Worm (Caenorhabditis elegans) whole organism, midembryonic: ENCODE data around the gene nas-15.

Experiments
- T22C8.4 ChIP-seq: fragments of 200-800 bp; sonication (Bioruptor generic); IDR thresholded peaks from 2 replicates; pipeline ENCODE4 v1.3.6; 2022; ENCODE audit warnings: missing genetic modification characterization, missing compliant biosample characterization
- cog-1 ChIP-seq: sonication (generic microtip); optimal IDR thresholded peaks from 2 replicates; lab custom pipeline; 2016; ENCODE audit warnings: missing genetic modification characterization, missing compliant biosample characterization
- flt-1 ChIP-seq: fragments of 200-800 bp; sonication (Bioruptor generic); IDR thresholded peaks from 2 replicates; pipeline ENCODE4 v1.3.6; 2022; ENCODE audit warnings: missing genetic modification characterization, missing compliant biosample characterization
- klf-2 ChIP-seq: fragments of 200-800 bp; sonication (Bioruptor generic); conservative IDR thresholded peaks from 2 replicates; pipeline ENCODE4 v1.3.6; 2022; ENCODE audit warnings: missing genetic modification reagents, missing genetic modification characterization, missing compliant biosample characterization
- med-1 ChIP-seq: sonication (generic microtip); optimal IDR thresholded peaks from 2 replicates; lab custom pipeline; 2017; ENCODE audit warnings: missing genetic modification characterization, mild to moderate bottlenecking, missing compliant biosample characterization, antibody characterized with exemption, missing genetic modification reagents; ENCODE audit not compliant: insufficient read depth
- ref-1 ChIP-seq: fragments of 200-800 bp; sonication (Bioruptor generic); conservative IDR thresholded peaks from 2 replicates; pipeline ENCODE4 v1.3.6; 2022; ENCODE audit warnings: missing genetic modification reagents, missing genetic modification characterization, missing compliant biosample characterization
- tab-1 ChIP-seq: fragments of 200-800 bp; sonication (Bioruptor generic); IDR thresholded peaks from 2 replicates; pipeline ENCODE4 v1.3.6; 2022; ENCODE audit warnings: missing genetic modification characterization, missing compliant biosample characterization
- ztf-23 ChIP-seq: fragments of 200-800 bp; sonication (Bioruptor generic); IDR thresholded peaks from 2 replicates; pipeline ENCODE4 v1.3.6; 2022; ENCODE audit warnings: missing genetic modification reagents, missing genetic modification characterization, missing compliant biosample characterization
- ztf-29 ChIP-seq: fragments of 200-800 bp; sonication (Bioruptor generic); IDR thresholded peaks from 2 replicates; pipeline ENCODE4 v1.3.6; 2022; ENCODE audit warnings: missing genetic modification reagents, missing genetic modification characterization, missing compliant biosample characterization

nas-15 gene

DNA sequence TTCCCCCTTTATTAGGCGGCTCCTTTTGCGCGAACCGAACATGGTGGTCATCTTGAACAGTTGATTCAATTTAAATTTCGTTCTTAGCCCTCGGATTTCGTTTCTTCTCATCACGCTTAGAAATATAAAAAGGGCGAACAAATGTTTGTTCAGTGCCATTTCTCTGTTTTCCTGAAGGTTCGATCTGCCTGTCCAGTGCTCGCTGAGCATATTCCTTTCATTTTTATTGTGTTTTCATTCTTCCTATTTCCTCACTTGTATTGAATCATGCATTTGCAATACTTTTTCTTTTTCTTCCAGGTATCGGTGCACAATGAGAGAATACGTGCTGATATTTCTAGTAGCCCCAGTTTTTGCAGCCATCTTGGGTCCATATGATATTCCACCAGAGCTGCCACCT lies at the start of gene nas-15:
Gene nas-15, plus strand, starts transcription at position 301 of the 400 bp plus-strand sequence.
- TF ChIP-seq flt-1 (GFP tag; lab: Robert Waterston, UW) (no peak), klf-2 (GFP tag; lab: Robert Waterston, UW) (no peak), tab-1 (GFP tag; lab: Robert Waterston, UW) (no peak), ref-1 (GFP tag; lab: Robert Waterston, UW) (no peak), ztf-29 (GFP tag; lab: Robert Waterston, UW) (no peak), cog-1 (tag; lab: Kevin White, UChicago) (no peak), T22C8.4 (GFP tag; lab: Robert Waterston, UW) (no peak), med-1 (GFP tag; lab: Kevin White, UChicago) (no peak), ztf-23 (GFP tag; lab: Robert Waterston, UW) (no peak)

DNA sequence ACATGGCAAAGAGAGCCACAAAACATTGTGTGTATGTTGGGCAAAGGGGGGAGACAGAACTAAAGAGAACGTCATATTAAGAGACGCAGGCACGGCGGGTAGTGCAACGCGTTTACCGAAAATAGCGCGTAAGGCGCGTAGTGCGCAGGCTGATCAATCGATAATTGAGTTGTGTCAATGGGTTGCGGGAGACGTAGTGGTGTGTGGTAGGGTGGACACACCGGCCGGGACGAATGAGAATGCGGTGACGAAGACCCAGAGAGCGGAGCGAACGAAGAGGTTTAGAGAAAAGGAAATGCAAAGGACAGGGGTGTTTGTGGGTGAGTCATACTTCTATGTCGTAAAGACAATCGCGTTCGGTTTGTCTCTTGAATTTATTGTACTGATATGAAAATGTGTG lies 49.8 kb upstream of the nas-15 start:
- TF ChIP-seq T22C8.4 (GFP tag; lab: Robert Waterston, UW) (peak; percentile 100), tab-1 (GFP tag; lab: Robert Waterston, UW) (peak; percentile 50; the same call in 1 of the 2 replicates), ztf-29 (GFP tag; lab: Robert Waterston, UW) (no peak), cog-1 (tag; lab: Kevin White, UChicago) (peak; percentile 85), ref-1 (GFP tag; lab: Robert Waterston, UW) (no peak)

DNA sequence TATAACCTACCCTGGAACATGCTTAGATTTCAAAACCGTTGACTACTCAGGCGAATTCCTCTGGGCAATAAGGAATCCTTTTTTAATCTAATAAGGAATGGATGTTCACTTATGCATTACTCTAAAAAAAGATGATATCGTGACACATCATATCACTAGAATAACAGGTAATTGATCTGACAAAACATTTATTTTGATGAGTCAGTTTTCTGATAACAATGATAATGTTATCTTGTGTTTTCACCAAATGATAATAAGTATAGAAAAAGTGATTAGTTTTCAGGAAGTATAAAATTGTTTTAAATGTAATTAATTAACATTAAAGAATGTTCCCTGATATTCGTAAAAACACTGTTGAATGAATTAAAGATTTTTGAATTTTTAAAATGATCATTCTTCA lies 48.5 kb upstream of the nas-15 start:
- TF ChIP-seq med-1 (GFP tag; lab: Kevin White, UChicago) (no peak), flt-1 (GFP tag; lab: Robert Waterston, UW) (no peak), cog-1 (tag; lab: Kevin White, UChicago) (no peak), ztf-23 (GFP tag; lab: Robert Waterston, UW) (no peak), tab-1 (GFP tag; lab: Robert Waterston, UW) (no peak), klf-2 (GFP tag; lab: Robert Waterston, UW) (no peak), T22C8.4 (GFP tag; lab: Robert Waterston, UW) (no peak), ztf-29 (GFP tag; lab: Robert Waterston, UW) (no peak), ref-1 (GFP tag; lab: Robert Waterston, UW) (no peak)

DNA sequence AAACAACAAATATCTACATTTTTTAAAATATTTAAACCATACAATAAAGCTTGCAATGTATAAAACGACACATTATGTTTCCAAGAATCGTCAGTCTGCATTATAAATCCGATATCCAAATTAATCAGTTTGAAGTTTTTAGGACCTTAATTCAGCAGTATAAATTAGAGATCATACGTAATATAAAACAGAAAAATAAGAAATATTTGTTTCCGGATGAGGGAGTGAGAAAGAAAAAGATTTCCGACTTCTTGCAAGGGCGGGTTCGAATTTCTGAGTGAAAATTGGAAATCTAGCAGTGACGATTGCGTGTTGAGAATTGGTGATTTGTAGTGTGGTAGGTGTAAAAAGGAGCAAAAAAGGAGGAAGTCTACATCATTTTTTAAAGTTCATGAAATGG lies 41.9 kb upstream of the nas-15 start, which contains the start of gene npr-19:
Gene npr-19, minus strand, starts transcription at position 101 of the 400 bp plus-strand sequence.
- TF ChIP-seq ref-1 (GFP tag; lab: Robert Waterston, UW): no peak
- no peak for TF ChIP-seq med-1 (GFP tag; lab: Kevin White, UChicago)
- no peak for TF ChIP-seq ztf-23 (GFP tag; lab: Robert Waterston, UW)
- no peak for TF ChIP-seq flt-1 (GFP tag; lab: Robert Waterston, UW)
- TF ChIP-seq T22C8.4 (GFP tag; lab: Robert Waterston, UW): no peak
- TF ChIP-seq klf-2 (GFP tag; lab: Robert Waterston, UW): no peak
- no peak for TF ChIP-seq tab-1 (GFP tag; lab: Robert Waterston, UW)
- no peak for TF ChIP-seq cog-1 (tag; lab: Kevin White, UChicago)
- TF ChIP-seq ztf-29 (GFP tag; lab: Robert Waterston, UW): no peak

DNA sequence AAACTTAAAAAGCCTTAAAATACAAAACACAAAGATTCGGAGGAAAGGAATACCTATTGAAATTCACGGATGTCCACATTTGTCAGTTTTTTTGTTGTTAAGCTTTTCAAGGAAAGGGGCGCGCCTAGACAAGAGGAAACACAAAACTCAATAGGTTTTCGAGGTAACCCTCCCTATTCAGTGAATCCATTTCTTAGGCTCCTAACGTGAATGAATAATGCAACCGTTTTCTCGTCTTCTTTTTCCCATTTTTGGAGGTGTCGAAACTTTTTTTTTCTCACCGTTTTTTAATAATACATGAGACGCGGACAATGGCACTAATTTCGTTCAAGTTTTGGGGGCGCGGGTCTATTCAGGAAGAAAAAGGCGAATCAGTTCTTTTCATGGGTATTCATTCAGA lies 40.5 kb upstream of the nas-15 start:
- TF ChIP-seq tab-1 (GFP tag; lab: Robert Waterston, UW): no peak
- TF ChIP-seq T22C8.4 (GFP tag; lab: Robert Waterston, UW): no peak
- TF ChIP-seq ref-1 (GFP tag; lab: Robert Waterston, UW): no peak
- TF ChIP-seq cog-1 (tag; lab: Kevin White, UChicago): no peak
- no peak for TF ChIP-seq klf-2 (GFP tag; lab: Robert Waterston, UW)
- TF ChIP-seq ztf-29 (GFP tag; lab: Robert Waterston, UW): no peak
- TF ChIP-seq med-1 (GFP tag; lab: Kevin White, UChicago): no peak
- no peak for TF ChIP-seq ztf-23 (GFP tag; lab: Robert Waterston, UW)
- no peak for TF ChIP-seq flt-1 (GFP tag; lab: Robert Waterston, UW)

DNA sequence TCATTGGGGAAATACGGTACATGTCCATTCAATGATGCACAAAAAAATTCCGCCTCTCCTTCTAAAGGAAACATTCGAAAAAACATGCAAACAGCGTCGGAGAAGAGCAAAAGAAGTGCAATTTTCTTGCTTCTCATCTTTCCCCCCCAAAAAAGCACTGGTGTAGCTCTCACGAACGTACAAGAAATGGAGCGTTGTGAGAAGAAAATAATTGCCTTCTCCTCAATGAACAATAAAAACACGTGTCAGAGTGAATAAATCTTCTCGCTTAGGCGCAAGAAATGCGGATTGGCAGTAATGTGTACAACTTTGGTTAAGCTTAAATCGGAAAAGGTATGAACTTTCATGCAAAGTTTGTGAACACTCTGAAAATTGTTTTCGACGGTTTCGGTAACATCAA lies 29.2 kb upstream of the nas-15 start:
- TF ChIP-seq med-1 (GFP tag; lab: Kevin White, UChicago): no peak
- no peak for TF ChIP-seq ref-1 (GFP tag; lab: Robert Waterston, UW)
- no peak for TF ChIP-seq ztf-29 (GFP tag; lab: Robert Waterston, UW)
- no peak for TF ChIP-seq ztf-23 (GFP tag; lab: Robert Waterston, UW)
- TF ChIP-seq cog-1 (tag; lab: Kevin White, UChicago): no peak
- TF ChIP-seq flt-1 (GFP tag; lab: Robert Waterston, UW): no peak
- no peak for TF ChIP-seq T22C8.4 (GFP tag; lab: Robert Waterston, UW)
- TF ChIP-seq klf-2 (GFP tag; lab: Robert Waterston, UW): no peak
- no peak for TF ChIP-seq tab-1 (GFP tag; lab: Robert Waterston, UW)

DNA sequence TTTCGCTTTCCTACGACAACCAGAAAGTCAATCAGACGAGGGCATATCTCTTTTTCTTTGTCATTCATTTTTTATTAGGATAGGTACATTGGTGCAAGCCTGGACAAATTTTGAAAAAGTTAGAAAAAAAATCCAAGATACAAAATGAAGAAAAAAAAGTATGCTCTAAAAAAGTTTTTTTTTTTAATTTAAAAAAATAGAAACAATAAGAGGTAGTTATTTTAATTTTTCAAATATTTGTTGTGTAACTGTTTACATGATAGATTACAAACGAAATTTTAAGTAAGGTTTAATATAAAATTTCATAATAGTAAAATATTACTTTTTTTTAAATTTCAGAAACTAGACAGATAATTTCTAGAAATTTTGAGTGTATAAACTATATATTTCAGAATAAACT lies 17.9 kb upstream of the nas-15 start, which contains the start of gene aex-3:
Gene aex-3, minus strand, starts transcription at position 101 of the 400 bp plus-strand sequence.
- no peak for TF ChIP-seq tab-1 (GFP tag; lab: Robert Waterston, UW)

DNA sequence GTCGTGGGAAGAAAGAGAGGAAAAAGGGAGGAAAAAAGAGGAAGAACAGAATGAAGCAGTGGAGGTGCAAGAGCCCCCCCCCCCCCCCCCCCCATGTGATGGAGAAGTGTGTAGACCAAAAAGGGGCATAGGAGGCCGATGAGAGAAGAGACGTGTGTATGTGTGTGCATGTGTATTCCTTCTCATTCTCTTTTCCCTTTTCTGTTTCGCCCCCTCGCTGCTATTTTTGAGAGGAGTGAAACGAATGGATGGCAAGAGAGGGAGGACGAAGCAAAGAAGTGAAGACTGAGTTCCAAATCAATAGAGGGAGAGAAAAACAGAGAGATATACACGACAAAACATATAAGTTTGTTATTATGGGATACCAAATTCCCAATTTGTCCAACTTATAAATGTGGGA lies 16.9 kb upstream of the nas-15 start:
- no peak for TF ChIP-seq tab-1 (GFP tag; lab: Robert Waterston, UW)
- TF ChIP-seq ref-1 (GFP tag; lab: Robert Waterston, UW): no peak

DNA sequence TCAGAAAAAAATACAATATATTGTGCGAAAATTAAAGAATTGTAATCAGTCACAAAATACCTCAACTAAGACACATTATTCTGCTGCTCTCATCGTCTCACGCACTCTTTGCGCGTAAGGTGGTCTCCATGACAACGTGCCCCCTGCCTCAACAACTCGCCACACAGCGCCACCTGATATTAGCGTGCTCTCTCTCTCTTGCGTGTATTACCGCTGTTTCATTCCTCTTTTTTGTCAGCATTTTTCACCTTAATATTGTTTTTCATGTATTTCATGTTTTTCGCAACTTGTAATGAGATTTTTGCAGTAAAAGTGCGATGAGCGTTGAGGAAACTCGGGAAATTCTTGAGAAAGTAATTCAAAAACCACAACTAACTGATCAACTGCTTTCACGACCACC lies 14.1 kb upstream of the nas-15 start, which contains the start of gene dyf-11:
Gene dyf-11, plus strand, starts transcription at position 301 of the 400 bp plus-strand sequence.
- TF ChIP-seq tab-1 (GFP tag; lab: Robert Waterston, UW) (no peak), cog-1 (tag; lab: Kevin White, UChicago) (no peak), med-1 (GFP tag; lab: Kevin White, UChicago) (no peak), ztf-23 (GFP tag; lab: Robert Waterston, UW) (no peak), klf-2 (GFP tag; lab: Robert Waterston, UW) (no peak), T22C8.4 (GFP tag; lab: Robert Waterston, UW) (no peak), ztf-29 (GFP tag; lab: Robert Waterston, UW) (no peak), flt-1 (GFP tag; lab: Robert Waterston, UW) (no peak), ref-1 (GFP tag; lab: Robert Waterston, UW) (no peak)
